Fruit fly (Drosophila melanogaster): ENCODE results near the gene Dbct.

Dbct gene

DNA sequence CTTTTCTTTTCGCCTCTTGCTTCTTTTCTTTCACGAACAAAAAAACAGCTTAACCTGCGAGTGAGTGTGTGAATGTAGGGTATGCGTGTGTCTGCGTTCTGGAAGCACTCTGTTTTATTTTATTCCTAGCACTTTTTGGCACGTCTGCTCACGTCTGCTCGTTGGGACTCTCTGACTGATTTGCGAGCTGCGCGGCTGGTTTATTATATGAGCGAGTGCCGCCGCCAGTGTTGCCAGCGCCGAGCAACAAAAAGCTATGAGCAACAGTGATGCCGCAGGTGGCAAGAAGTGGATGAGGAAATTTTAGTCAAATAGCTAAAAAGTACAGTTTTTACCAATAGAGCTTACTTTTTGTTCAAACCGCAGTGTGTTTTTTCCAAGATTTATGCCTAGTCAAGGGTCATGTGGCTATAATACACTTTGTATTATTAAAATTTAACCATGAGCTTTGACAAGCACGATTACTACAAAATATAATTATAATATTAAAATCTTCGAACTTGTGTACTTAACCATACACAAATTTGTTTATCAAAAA lies 9.8 kb upstream of the Dbct start, which contains the start of gene Lsd-2 (continued):
- TF ChIP-seq CG14441 (GFP tag; IDR thresholded peaks at IDR 0.05) (no peak), dmrt11E (tag; optimal IDR thresholded peaks at IDR 0.05) (no peak), CG2678 (tag; optimal IDR thresholded peaks at IDR 0.05) (peak; percentile 53), CG16813 (GFP tag; IDR thresholded peaks at IDR 0.05; ENCODE audit: partially characterized antibody) (no peak), Dbx (GFP tag; IDR thresholded peaks at IDR 0.05) (peak; percentile 60; the same call in 1 of the 3 replicates), toy (GFP tag; IDR thresholded peaks at IDR 0.05) (no peak), CG32772 (GFP tag; IDR thresholded peaks at IDR 0.05) (0 out of 2 replicates have a peak, but pooled peaks have one; percentile 9), CG13287 (GFP tag; IDR thresholded peaks at IDR 0.05; ENCODE audit: partially characterized antibody) (peak; percentile 17; the same call in 1 of the 2 replicates), ems (GFP tag; optimal IDR thresholded peaks at IDR 0.05) (peak; percentile 37), wdn (GFP tag; IDR thresholded peaks at IDR 0.05) (no peak), scrt (GFP tag; optimal IDR thresholded peaks at IDR 0.05) (no peak), repo (GFP tag; optimal IDR thresholded peaks at IDR 0.05) (peak; percentile 9), unc-4 (GFP tag; IDR thresholded peaks at IDR 0.05; ENCODE audit: partially characterized antibody) (no peak), ro (GFP tag; IDR thresholded peaks at IDR 0.05) (no peak), CG18011 (GFP tag; optimal IDR thresholded peaks at IDR 0.05) (no peak), Rx (GFP tag; IDR thresholded peaks at IDR 0.05) (no peak), CG10147 (GFP tag; optimal IDR thresholded peaks at IDR 0.05) (no peak), CG18599 (GFP tag; optimal IDR thresholded peaks at IDR 0.05) (no peak), TFAM (GFP tag; optimal IDR thresholded peaks at IDR 0.05) (no peak), CG17328 (GFP tag; IDR thresholded peaks at IDR 0.05) (no peak), NC2α (GFP tag; optimal IDR thresholded peaks at IDR 0.05) (peak; percentile 11), Dip2 (GFP tag; IDR thresholded peaks at IDR 0.05) (no peak), aop (GFP tag; IDR thresholded peaks at IDR 0.05) (no peak), Poxn (GFP tag; IDR thresholded peaks at IDR 0.05) (no peak), CG4707 (GFP tag; optimal IDR thresholded peaks at IDR 0.05) (no peak), CG7372 (GFP tag; IDR thresholded peaks at IDR 0.05) (no peak), CG2129 (GFP tag; IDR thresholded peaks at IDR 0.05; ENCODE audit: partially characterized antibody) (no peak), HLH3B (GFP tag; IDR thresholded peaks at IDR 0.05) (no peak), ken (GFP tag; IDR thresholded peaks at IDR 0.05) (0 out of 3 replicates have a peak, but pooled peaks have one; percentile 29), CG4854 (GFP tag; optimal IDR thresholded peaks at IDR 0.05) (no peak), CG8089 (GFP tag; optimal IDR thresholded peaks at IDR 0.05) (peak; percentile 29), pfk (GFP tag; optimal IDR thresholded peaks at IDR 0.05) (peak; percentile 72), CG13424 (tag; optimal IDR thresholded peaks at IDR 0.05) (peak; percentile 31), CG15011 (GFP tag; optimal IDR thresholded peaks at IDR 0.05) (no peak), vfl (GFP tag; optimal IDR thresholded peaks at IDR 0.05) (no peak), grau (tag; optimal IDR thresholded peaks at IDR 0.05) (peak; percentile 33), stc (GFP tag; IDR thresholded peaks at IDR 0.05) (no peak), hbn (GFP tag; IDR thresholded peaks at IDR 0.05; ENCODE audit: partially characterized antibody) (no peak), Fer2 (tag; optimal IDR thresholded peaks at IDR 0.05) (no peak), salm (tag; optimal IDR thresholded peaks at IDR 0.05) (no peak), lov (optimal IDR thresholded peaks at IDR 0.05) (no peak), lov (GFP tag; IDR thresholded peaks at IDR 0.05) (no peak), Rfx (GFP tag; IDR thresholded peaks at IDR 0.05) (peak; percentile 64), Myb (GFP tag; optimal IDR thresholded peaks at IDR 0.05) (no peak), C15 (GFP tag; IDR thresholded peaks at IDR 0.05) (no peak), wor (GFP tag; IDR thresholded peaks at IDR 0.05) (no peak), cwo (GFP tag; optimal IDR thresholded peaks at IDR 0.05) (peak; percentile 1), Lhr (GFP tag; optimal IDR thresholded peaks at IDR 0.05) (no peak), ATbp (GFP tag; optimal IDR thresholded peaks at IDR 0.05) (no peak), sqz (GFP tag; optimal IDR thresholded peaks at IDR 0.05) (no peak), HLHmδ (GFP tag; optimal IDR thresholded peaks at IDR 0.05) (no peak)

Measured in whole organism, embryonic.